Worm (Caenorhabditis elegans): Measurements from ENCODE around the gene tag-329.

The tag-329 gene

DNA sequence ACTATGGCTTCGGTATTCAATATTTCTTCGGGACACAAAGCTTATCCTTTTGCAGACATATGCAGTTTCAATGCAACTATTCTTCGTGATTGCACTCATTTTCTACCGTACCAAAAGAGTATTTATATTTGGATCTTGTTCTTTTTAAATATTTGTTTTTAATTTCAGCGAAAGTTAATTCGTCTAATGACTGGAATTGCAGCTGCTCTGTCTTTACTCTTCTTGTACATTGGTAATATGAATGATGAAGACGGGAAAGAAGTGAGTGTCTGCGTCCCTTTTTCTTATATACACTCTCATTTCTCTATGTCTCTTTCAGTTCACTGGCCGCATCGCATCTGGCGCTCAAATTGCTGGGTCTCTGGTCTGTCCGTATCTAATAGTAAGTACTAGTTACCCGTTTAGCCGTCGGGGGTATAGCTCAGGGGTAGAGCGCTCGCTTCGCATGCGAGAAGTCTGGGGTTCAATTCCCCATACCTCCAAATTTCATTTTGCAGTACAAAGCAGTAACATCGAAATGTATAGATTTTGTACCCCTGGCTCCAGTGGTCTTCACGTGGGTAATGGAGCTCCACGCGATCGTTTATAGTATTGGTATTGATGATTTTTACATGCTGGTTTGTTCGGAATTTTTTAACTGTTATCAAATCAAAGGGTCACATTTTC is 31.4 kb upstream of the tag-329 start (continued):
- TF ChIP-seq lin-13 (GFP tag; optimal IDR thresholded peaks at IDR 0.05): peak; percentile 54
- peak; percentile 60 for TF ChIP-seq Y55F3AM.14 (GFP tag; optimal IDR thresholded peaks at IDR 0.05)
- peak; percentile 54 for TF ChIP-seq nhr-25 (tag; optimal IDR thresholded peaks at IDR 0.05)
- no peak for TF ChIP-seq aly-2 (tag; optimal IDR thresholded peaks at IDR 0.05)
- no peak for TF ChIP-seq nhr-6 (tag; optimal IDR thresholded peaks at IDR 0.05)
- peak; percentile 51 for TF ChIP-seq lin-11 (tag; optimal IDR thresholded peaks at IDR 0.05)
- peak; percentile 4 for TF ChIP-seq nhr-10 (tag; optimal IDR thresholded peaks at IDR 0.05)
- no peak for TF ChIP-seq ceh-82 (tag; optimal IDR thresholded peaks at IDR 0.05)
- peak; percentile 59 for TF ChIP-seq sma-9 (GFP tag; optimal IDR thresholded peaks at IDR 0.05)
- no peak for TF ChIP-seq sma-9 (tag; optimal IDR thresholded peaks at IDR 0.05)
- TF ChIP-seq R02D3.7 (tag; optimal IDR thresholded peaks at IDR 0.05): no peak
- peak; percentile 34 for TF ChIP-seq sem-4 (tag; optimal IDR thresholded peaks at IDR 0.05)
- TF ChIP-seq elt-1 (tag; optimal IDR thresholded peaks at IDR 0.05): no peak
- no peak for TF ChIP-seq ztf-1 (GFP tag; conservative IDR thresholded peaks at IDR 0.05)
- no peak for TF ChIP-seq nhr-11 (tag; optimal IDR thresholded peaks at IDR 0.05)
- peak; percentile 45 for TF ChIP-seq ztf-4 (tag; optimal IDR thresholded peaks at IDR 0.05)

DNA sequence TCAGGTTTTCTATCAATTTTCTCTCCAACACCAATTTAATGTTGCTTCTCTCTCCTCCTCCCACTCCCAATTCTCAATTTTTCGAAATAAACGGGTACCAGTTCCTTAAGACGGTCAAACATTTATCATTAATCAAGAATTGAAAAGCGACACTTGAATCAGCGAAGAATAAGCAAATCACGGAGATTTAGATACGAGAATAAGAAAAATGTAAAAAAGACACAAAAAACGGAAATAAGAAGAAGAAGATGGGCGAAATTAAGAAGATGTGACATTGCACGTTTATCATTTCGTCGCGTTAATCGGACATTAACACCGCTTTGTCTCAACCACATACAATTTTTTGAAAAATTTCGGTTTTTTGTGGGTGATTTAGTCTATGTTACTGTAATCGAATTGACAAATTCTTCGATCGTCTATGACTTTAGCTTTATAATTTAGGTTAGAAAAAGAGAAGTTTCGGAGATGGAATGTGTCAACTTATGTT is 30.2 kb upstream of the tag-329 start, which contains the start of gene haao-1:
Gene haao-1 (plus strand): TSS at position 437 of the 487 bp plus-strand sequence.
- TF ChIP-seq F13H6.1 (tag; optimal IDR thresholded peaks at IDR 0.05) (no peak), ztf-11 (tag; optimal IDR thresholded peaks at IDR 0.05) (no peak), nhr-77 (tag; optimal IDR thresholded peaks at IDR 0.05) (no peak), elt-1 (tag; optimal IDR thresholded peaks at IDR 0.05) (no peak), nhr-25 (tag; optimal IDR thresholded peaks at IDR 0.05) (no peak), mab-5 (tag; optimal IDR thresholded peaks at IDR 0.05) (no peak), egl-27 (tag; optimal IDR thresholded peaks at IDR 0.05) (no peak), unc-62 (GFP tag; optimal IDR thresholded peaks at IDR 0.05) (no peak), snpc-4 (tag; optimal IDR thresholded peaks at IDR 0.05) (no peak), nhr-23 (tag; optimal IDR thresholded peaks at IDR 0.05) (no peak), nhr-10 (tag; optimal IDR thresholded peaks at IDR 0.05) (no peak), mdl-1 (tag; optimal IDR thresholded peaks at IDR 0.05) (no peak)

DNA sequence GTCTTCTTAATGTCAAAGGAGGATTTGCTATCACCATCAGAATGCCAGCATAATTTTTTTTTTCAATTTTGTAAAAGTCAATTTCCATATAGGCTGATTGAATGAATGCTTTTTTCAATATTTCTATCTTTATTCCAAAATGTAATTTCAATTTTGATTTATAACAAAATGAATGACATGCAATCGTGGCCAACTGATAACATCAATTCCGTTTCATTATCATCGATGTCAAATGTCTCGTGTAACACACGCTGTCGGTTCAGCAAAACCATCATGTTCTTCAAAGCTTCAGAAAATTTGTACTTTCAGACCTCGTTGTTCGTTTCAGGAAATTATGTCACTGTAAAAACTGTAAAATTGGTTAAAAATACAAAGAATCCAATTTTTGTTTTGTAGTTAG is 27.8 kb upstream of the tag-329 start:
- TF ChIP-seq mbf-1 (tag; optimal IDR thresholded peaks at IDR 0.05): no peak
- no peak for TF ChIP-seq egl-27 (tag; optimal IDR thresholded peaks at IDR 0.05)
- no peak for TF ChIP-seq elt-1 (tag; optimal IDR thresholded peaks at IDR 0.05)
- TF ChIP-seq nhr-11 (tag; optimal IDR thresholded peaks at IDR 0.05): no peak
- no peak for TF ChIP-seq ztf-11 (tag; optimal IDR thresholded peaks at IDR 0.05)
- peak; percentile 30 for TF ChIP-seq sma-9 (GFP tag; optimal IDR thresholded peaks at IDR 0.05)
- no peak for TF ChIP-seq sma-9 (tag; optimal IDR thresholded peaks at IDR 0.05)
- peak; percentile 78 for TF ChIP-seq fos-1 (tag; optimal IDR thresholded peaks at IDR 0.05)
- TF ChIP-seq crh-2 (tag; optimal IDR thresholded peaks at IDR 0.05): peak; percentile 10
- TF ChIP-seq mdl-1 (tag; optimal IDR thresholded peaks at IDR 0.05): peak in 1 of 2 experiments; percentile 13

DNA sequence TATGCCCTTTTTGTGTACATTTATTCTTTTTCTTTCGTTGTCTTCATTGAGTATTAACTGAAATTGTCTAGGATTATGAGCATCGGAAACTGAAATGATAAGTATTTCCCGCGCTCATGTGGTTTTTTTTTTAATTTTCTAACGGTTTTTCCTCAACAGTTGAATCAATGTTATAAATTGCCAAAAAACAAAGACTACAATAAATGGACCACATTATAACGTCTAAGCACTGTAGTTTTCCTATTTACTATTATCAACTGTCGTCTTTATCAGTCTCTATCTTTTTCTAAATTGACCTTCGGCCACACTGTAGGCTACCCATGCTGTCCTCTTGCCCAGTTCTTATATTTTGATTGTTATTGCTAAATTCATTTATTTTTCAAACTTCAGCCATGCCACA is 27.0 kb upstream of the tag-329 start, which contains the start of gene acs-14:
Gene acs-14 (plus strand): TSS at position 391 of the 400 bp plus-strand sequence.
- TF ChIP-seq ceh-16 (tag; optimal IDR thresholded peaks at IDR 0.05) (no peak), fos-1 (tag; optimal IDR thresholded peaks at IDR 0.05) (peak; percentile 17), nhr-11 (tag; optimal IDR thresholded peaks at IDR 0.05) (no peak), nhr-77 (tag; optimal IDR thresholded peaks at IDR 0.05) (no peak)

DNA sequence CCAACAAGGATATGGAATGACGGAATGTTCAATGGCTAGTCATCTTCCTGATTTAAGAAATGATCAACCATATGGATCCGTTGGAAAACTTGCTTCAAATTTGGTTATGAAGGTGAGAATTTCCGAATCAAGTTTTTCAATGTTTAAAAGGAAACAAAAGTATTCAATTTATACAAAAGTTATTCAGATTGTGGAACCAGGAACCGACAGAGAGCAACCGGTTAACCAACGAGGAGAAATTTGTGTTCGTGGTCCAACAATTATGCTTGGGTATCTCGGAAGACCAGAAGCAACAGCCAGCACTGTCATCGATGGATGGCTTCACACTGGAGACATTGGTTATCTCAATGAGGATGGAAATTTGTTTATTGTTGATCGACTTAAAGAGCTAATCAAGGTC is 25.1 kb upstream of the tag-329 start:
- TF ChIP-seq nhr-237 (tag; optimal IDR thresholded peaks at IDR 0.05) (no peak), lin-13 (GFP tag; optimal IDR thresholded peaks at IDR 0.05) (no peak), sem-4 (tag; optimal IDR thresholded peaks at IDR 0.05) (no peak), nhr-21 (tag; optimal IDR thresholded peaks at IDR 0.05) (no peak), gmeb-1 (tag; optimal IDR thresholded peaks at IDR 0.05) (no peak), blmp-1 (tag; optimal IDR thresholded peaks at IDR 0.05; ENCODE audit: insufficient read depth) (no peak), ceh-82 (tag; optimal IDR thresholded peaks at IDR 0.05) (no peak), nhr-25 (tag; optimal IDR thresholded peaks at IDR 0.05) (no peak)

All from whole organism, L2 larva.